Fruit fly (Drosophila melanogaster) whole organism, embryonic: Measurements from ENCODE around the gene CatB.
A peak's percentile ranks its signal among the peaks of the same experiment; 100 is the strongest.

Experiments
- Atf3 ChIP-seq: fragments of 200-800 bp; sonication (Bioruptor generic); optimal IDR thresholded peaks from 3 replicates; lab custom pipeline; 2016; ENCODE audit warnings: missing biosample characterization, missing genetic modification characterization
- BtbVII ChIP-seq: fragments of 200-800 bp; sonication (Bioruptor generic); optimal IDR thresholded peaks from 3 replicates; lab custom pipeline; 2017; ENCODE audit warnings: missing biosample characterization, mild to moderate bottlenecking, missing genetic modification characterization
- CG10274 ChIP-seq: fragments of 200-800 bp; sonication (Bioruptor generic); optimal IDR thresholded peaks from 3 replicates; lab custom pipeline; 2017; ENCODE audit warnings: missing biosample characterization, mild to moderate bottlenecking, missing genetic modification characterization
- CG10565 ChIP-seq: fragments of 200-800 bp; sonication (Bioruptor generic); optimal IDR thresholded peaks from 3 replicates; lab custom pipeline; 2016; ENCODE audit warnings: missing biosample characterization, mild to moderate bottlenecking, missing genetic modification characterization
- CG11456 ChIP-seq: fragments of 200-800 bp; sonication (Bioruptor generic); IDR thresholded peaks from 3 replicates; pipeline ENCODE4 v1.3.6; 2022; ENCODE audit warnings: missing biosample characterization, missing genetic modification characterization
- CG12104 ChIP-seq: fragments of 200-800 bp; sonication (Bioruptor generic); optimal IDR thresholded peaks from 3 replicates; lab custom pipeline; 2016; ENCODE audit warnings: missing biosample characterization, missing genetic modification characterization
- CG12299 ChIP-seq: fragments of 200-800 bp; sonication (Bioruptor generic); optimal IDR thresholded peaks from 2 replicates; lab custom pipeline; 2018; ENCODE audit warnings: missing biosample characterization, mild to moderate bottlenecking, missing genetic modification characterization
- CG13123 ChIP-seq: fragments of 200-800 bp; sonication (Bioruptor generic); optimal IDR thresholded peaks from 2 replicates; lab custom pipeline; 2016; ENCODE audit warnings: missing biosample characterization, missing genetic modification characterization
- CG17359 ChIP-seq: fragments of 200-800 bp; sonication (Bioruptor generic); optimal IDR thresholded peaks from 3 replicates; lab custom pipeline; 2018; ENCODE audit warnings: missing biosample characterization, mild to moderate bottlenecking, missing genetic modification characterization, moderate library complexity
- CG2202 ChIP-seq: fragments of 200-800 bp; sonication (Bioruptor generic); optimal IDR thresholded peaks from 2 replicates; lab custom pipeline; 2018; ENCODE audit warnings: missing biosample characterization, mild to moderate bottlenecking, missing genetic modification characterization
- CG30403 ChIP-seq: fragments of 200-800 bp; sonication (Bioruptor generic); optimal IDR thresholded peaks from 3 replicates; lab custom pipeline; 2016; ENCODE audit warnings: missing biosample characterization, missing genetic modification characterization
- CG31441 ChIP-seq: fragments of 200-800 bp; sonication (Bioruptor generic); IDR thresholded peaks from 2 replicates; pipeline ENCODE4 v1.3.6; 2022; ENCODE audit warnings: missing biosample characterization, missing genetic modification characterization
- CG3163 ChIP-seq: fragments of 200-800 bp; sonication (Bioruptor generic); optimal IDR thresholded peaks from 3 replicates; lab custom pipeline; 2016; ENCODE audit warnings: missing biosample characterization, missing genetic modification characterization
- CG3407 ChIP-seq: fragments of 200-800 bp; sonication (Bioruptor generic); optimal IDR thresholded peaks from 2 replicates; lab custom pipeline; 2018; ENCODE audit warnings: missing biosample characterization, mild to moderate bottlenecking, missing genetic modification characterization
- CG3838 ChIP-seq: fragments of 200-800 bp; sonication (Bioruptor generic); optimal IDR thresholded peaks from 3 replicates; lab custom pipeline; 2016; ENCODE audit warnings: missing biosample characterization, missing genetic modification characterization
- CG4424 ChIP-seq: fragments of 200-800 bp; sonication (Bioruptor generic); optimal IDR thresholded peaks from 3 replicates; lab custom pipeline; 2016; ENCODE audit warnings: missing biosample characterization, missing genetic modification characterization
- CG4707 ChIP-seq: fragments of 200-800 bp; sonication (Bioruptor generic); optimal IDR thresholded peaks from 2 replicates; lab custom pipeline; 2018; ENCODE audit warnings: missing biosample characterization, mild to moderate bottlenecking, missing genetic modification characterization, moderate library complexity
- CG4854 ChIP-seq: fragments of 200-800 bp; sonication (Bioruptor generic); optimal IDR thresholded peaks from 2 replicates; lab custom pipeline; 2016; ENCODE audit warnings: missing biosample characterization, missing genetic modification characterization, inconsistent platforms
- CG6175 ChIP-seq: fragments of 200-800 bp; sonication (Bioruptor generic); IDR thresholded peaks from 3 replicates; pipeline ENCODE4 v1.3.6; 2022; ENCODE audit warnings: missing biosample characterization, missing genetic modification characterization
- CG8089 ChIP-seq: fragments of 200-800 bp; sonication (Bioruptor generic); optimal IDR thresholded peaks from 3 replicates; lab custom pipeline; 2016; ENCODE audit warnings: missing biosample characterization, missing genetic modification characterization
- Dek ChIP-seq: fragments of 200-800 bp; sonication (Bioruptor generic); optimal IDR thresholded peaks from 3 replicates; lab custom pipeline; 2019; ENCODE audit warnings: missing biosample characterization, mild to moderate bottlenecking, missing genetic modification characterization, moderate library complexity
- Fer3 ChIP-seq: fragments of 200-800 bp; sonication (Bioruptor generic); optimal IDR thresholded peaks from 2 replicates; lab custom pipeline; 2018; ENCODE audit warnings: missing biosample characterization, mild to moderate bottlenecking, missing genetic modification characterization, moderate library complexity
- Lhr ChIP-seq: fragments of 200-800 bp; sonication (Bioruptor generic); optimal IDR thresholded peaks from 3 replicates; lab custom pipeline; 2017; ENCODE audit warnings: mild to moderate bottlenecking, missing biosample characterization, missing genetic modification reagents, missing genetic modification characterization
- Lim3 ChIP-seq: fragments of 200-800 bp; sonication (Bioruptor generic); IDR thresholded peaks from 2 replicates; pipeline ENCODE4 v1.3.6; 2022; ENCODE audit warnings: missing biosample characterization, missing genetic modification characterization
- MBD-R2 ChIP-seq: fragments of 200-800 bp; sonication (Bioruptor generic); IDR thresholded peaks from 2 replicates; pipeline ENCODE4 v1.3.6; 2022; ENCODE audit warnings: missing biosample characterization, missing genetic modification characterization
- Med ChIP-seq: fragments of 200-800 bp; sonication (Bioruptor generic); peaks from one replicate; lab custom pipeline; 2016; ENCODE audit warnings: missing biosample characterization, missing genetic modification characterization, mild to moderate bottlenecking, inconsistent platforms, moderate library complexity
- NFAT ChIP-seq: fragments of 200-800 bp; sonication (Bioruptor generic); IDR thresholded peaks from 2 replicates; pipeline ENCODE4 v1.3.6; 2022; ENCODE audit warnings: missing biosample characterization, missing genetic modification characterization
- Neu2 ChIP-seq: fragments of 200-800 bp; sonication (Bioruptor generic); optimal IDR thresholded peaks from 3 replicates; lab custom pipeline; 2016; ENCODE audit warnings: missing biosample characterization, missing genetic modification characterization, borderline replicate concordance
- Poxn ChIP-seq: fragments of 200-800 bp; sonication (Bioruptor generic); IDR thresholded peaks from 2 replicates; pipeline ENCODE4 v1.3.6; 2022; ENCODE audit warnings: missing biosample characterization, missing genetic modification characterization
- Side ChIP-seq: fragments of 200-800 bp; sonication (Bioruptor generic); optimal IDR thresholded peaks from 2 replicates; lab custom pipeline; 2016; ENCODE audit warnings: missing biosample characterization, missing genetic modification characterization
- Taf1 ChIP-seq: fragments of 200-800 bp; sonication (Bioruptor generic); IDR thresholded peaks from 2 replicates; pipeline ENCODE4 v1.3.6; 2022; ENCODE audit warnings: missing biosample characterization, missing genetic modification characterization
- al ChIP-seq: fragments of 200-800 bp; sonication (Bioruptor generic); IDR thresholded peaks from 2 replicates; pipeline ENCODE4 v1.3.6; 2022; ENCODE audit warnings: missing biosample characterization, missing genetic modification characterization
- chinmo ChIP-seq: fragments of 200-800 bp; sonication (Bioruptor generic); IDR thresholded peaks from 4 replicates; pipeline ENCODE4 v1.3.6; 2022; ENCODE audit warnings: missing biosample characterization, missing genetic modification characterization; ENCODE audit not compliant: partially characterized antibody
- disco-r ChIP-seq: fragments of 200-800 bp; sonication (Bioruptor generic); optimal IDR thresholded peaks from 2 replicates; lab custom pipeline; 2016; ENCODE audit warnings: missing biosample characterization, missing genetic modification characterization
- dm ChIP-seq: fragments of 200-800 bp; sonication (Bioruptor generic); optimal IDR thresholded peaks from 3 replicates; lab custom pipeline; 2016; ENCODE audit warnings: missing biosample characterization, missing genetic modification characterization
- fu2 ChIP-seq: fragments of 200-800 bp; sonication (Bioruptor generic); optimal IDR thresholded peaks from 2 replicates; lab custom pipeline; 2016; ENCODE audit warnings: missing biosample characterization, missing genetic modification characterization
- grau ChIP-seq: fragments of 200-800 bp; optimal IDR thresholded peaks from 3 replicates; lab custom pipeline; 2019; ENCODE audit warnings: missing biosample characterization, mild to moderate bottlenecking, missing genetic modification characterization, moderate library complexity
- gsb ChIP-seq: fragments of 200-800 bp; sonication (Bioruptor generic); IDR thresholded peaks from 2 replicates; pipeline ENCODE4 v1.3.6; 2022; ENCODE audit warnings: missing biosample characterization, missing genetic modification characterization
- ham ChIP-seq: fragments of 200-800 bp; sonication (Bioruptor generic); IDR thresholded peaks from 2 replicates; pipeline ENCODE4 v1.3.6; 2022; ENCODE audit warnings: missing biosample characterization, missing genetic modification characterization
- hkb ChIP-seq, 2 experiments: fragments of 200-800 bp in 1 of 2; fragments of >200 bp in 1 of 2; sonication (Bioruptor generic) in 1 of 2; IDR thresholded peaks in 1 of 2; optimal IDR thresholded peaks in 1 of 2; 2 replicates each; pipeline versions ENCODE4 v1.3.6 to Lab custom; 2017 to 2022; ENCODE audit warnings: missing biosample characterization in 1 of 2, missing genetic modification characterization in 1 of 2
- jumu ChIP-seq: fragments of 200-800 bp; sonication (Bioruptor generic); optimal IDR thresholded peaks from 3 replicates; lab custom pipeline; 2016; ENCODE audit warnings: missing biosample characterization, missing genetic modification characterization
- lab ChIP-seq: fragments of 200-800 bp; sonication (Bioruptor generic); optimal IDR thresholded peaks from 3 replicates; lab custom pipeline; 2017; ENCODE audit warnings: missing biosample characterization, missing genetic modification characterization, mild to moderate bottlenecking, moderate library complexity, missing genetic modification reagents
- mirr ChIP-seq: fragments of 200-800 bp; sonication (Bioruptor generic); optimal IDR thresholded peaks from 3 replicates; lab custom pipeline; 2018; ENCODE audit warnings: missing biosample characterization, mild to moderate bottlenecking, missing genetic modification characterization
- oc ChIP-seq: fragments of 200-800 bp; sonication (Bioruptor generic); optimal IDR thresholded peaks from 2 replicates; lab custom pipeline; 2018; ENCODE audit warnings: missing biosample characterization, mild to moderate bottlenecking, missing genetic modification characterization, moderate library complexity
- pan ChIP-seq, 4 experiments: fragments of >200 bp in 3 of 4; fragments of 200-800 bp in 1 of 4; sonication (Bioruptor generic) in 1 of 4; optimal IDR thresholded peaks in 3 of 4; IDR thresholded peaks in 1 of 4; 2 replicates each; pipeline versions ENCODE4 v1.3.6 to Lab custom; 2017 to 2022; ENCODE audit warnings: missing biosample characterization in 2 of 4, missing genetic modification characterization in 2 of 4, mixed read lengths in 1 of 4
- ro ChIP-seq: fragments of 200-800 bp; sonication (Bioruptor generic); IDR thresholded peaks from 2 replicates; pipeline ENCODE4 v1.3.6; 2022; ENCODE audit warnings: missing biosample characterization, missing genetic modification characterization
- slou ChIP-seq: fragments of 200-800 bp; sonication (Bioruptor generic); optimal IDR thresholded peaks from 3 replicates; lab custom pipeline; 2016; ENCODE audit warnings: missing biosample characterization, missing genetic modification characterization
- tap ChIP-seq: fragments of 200-800 bp; optimal IDR thresholded peaks from 3 replicates; lab custom pipeline; 2019; ENCODE audit warnings: missing biosample characterization, mild to moderate bottlenecking, missing genetic modification characterization, moderate library complexity
- tna ChIP-seq: fragments of 200-800 bp; sonication (Bioruptor generic); IDR thresholded peaks from 2 replicates; pipeline ENCODE4 v1.3.6; 2022; ENCODE audit warnings: missing biosample characterization, missing genetic modification characterization; ENCODE audit not compliant: partially characterized antibody
- tx ChIP-seq: fragments of 200-800 bp; sonication (Bioruptor generic); optimal IDR thresholded peaks from 2 replicates; lab custom pipeline; 2016; ENCODE audit warnings: missing biosample characterization, missing genetic modification characterization
- z ChIP-seq: fragments of 200-800 bp; sonication (Bioruptor generic); IDR thresholded peaks from 3 replicates; pipeline ENCODE4 v1.3.6; 2022; ENCODE audit warnings: missing biosample characterization, missing genetic modification characterization

Gene CatB

dm6 chr2L:8719757-8720156 is 14.4 kb downstream of the CatB start (continued):
- TF ChIP-seq z (no peak), Dek (no peak), Lim3 (GFP tag; lab: Robert Waterston, UW) (no peak), hkb (optimal IDR thresholded peaks at IDR 0.05; lab: Kevin White, UChicago) (no peak), hkb (GFP tag; IDR thresholded peaks at IDR 0.05; lab: Robert Waterston, UW) (no peak), al (GFP tag; lab: Robert Waterston, UW) (no peak), Fer3 (tag; lab: Kevin White, UChicago) (no peak), Neu2 (GFP tag; lab: Kevin White, UChicago) (no peak), CG12299 (tag; lab: Kevin White, UChicago) (no peak), CG10274 (GFP tag; lab: Kevin White, UChicago) (peak; percentile 12), gsb (GFP tag; lab: Robert Waterston, UW) (no peak), CG8089 (GFP tag; lab: Kevin White, UChicago) (no peak), lab (GFP tag; lab: Kevin White, UChicago) (peak; percentile 55), mirr (GFP tag; lab: Kevin White, UChicago) (peak; percentile 68), CG31441 (GFP tag; lab: Robert Waterston, UW) (no peak), chinmo (0 out of 4 replicates have a peak, but pooled peaks have one; percentile 11), CG2202 (tag; lab: Kevin White, UChicago) (no peak), tx (GFP tag; lab: Kevin White, UChicago) (no peak), Poxn (GFP tag; lab: Robert Waterston, UW) (no peak), CG30403 (GFP tag; lab: Kevin White, UChicago) (no peak), Side (no peak), BtbVII (GFP tag; lab: Kevin White, UChicago) (no peak), pan (optimal IDR thresholded peaks at IDR 0.05; lab: Kevin White, UChicago) (no peak), pan (GFP tag; optimal IDR thresholded peaks at IDR 0.05 in 1 of 2, IDR thresholded peaks at IDR 0.05 in 1 of 2) (no peak), CG4854 (GFP tag; lab: Kevin White, UChicago) (no peak), Atf3 (GFP tag; lab: Kevin White, UChicago) (no peak), tap (tag; lab: Kevin White, UChicago) (no peak), CG6175 (GFP tag; lab: Robert Waterston, UW) (no peak), dm (GFP tag; lab: Kevin White, UChicago) (no peak), CG3407 (GFP tag; lab: Kevin White, UChicago) (no peak), disco-r (GFP tag; lab: Kevin White, UChicago) (no peak), oc (tag; lab: Kevin White, UChicago) (no peak), ro (GFP tag; lab: Robert Waterston, UW) (no peak), grau (tag; lab: Kevin White, UChicago) (peak; percentile 3), ham (GFP tag; lab: Robert Waterston, UW) (no peak), slou (GFP tag; lab: Kevin White, UChicago) (no peak), fu2 (GFP tag; lab: Kevin White, UChicago) (no peak), CG13123 (GFP tag; lab: Kevin White, UChicago) (no peak), CG3163 (GFP tag; lab: Kevin White, UChicago) (no peak), NFAT (GFP tag; lab: Robert Waterston, UW) (no peak), Lhr (GFP tag; lab: Kevin White, UChicago) (no peak), MBD-R2 (GFP tag; lab: Robert Waterston, UW) (no peak), CG3838 (no peak), CG4424 (no peak), Med (GFP tag; lab: Kevin White, UChicago) (peak; percentile 54), CG11456 (GFP tag; lab: Robert Waterston, UW) (no peak), tna (GFP tag; lab: Robert Waterston, UW) (no peak), CG10565 (GFP tag; lab: Kevin White, UChicago) (no peak), CG4707 (GFP tag; lab: Kevin White, UChicago) (no peak), CG17359 (tag; lab: Kevin White, UChicago) (peak; percentile 11), jumu (no peak), CG12104 (no peak), Taf1 (GFP tag; lab: Robert Waterston, UW) (no peak)
